Worm (Caenorhabditis elegans): Measurements from ENCODE around the gene cyp-44A1.

ce11 chrII:5496375-5496774 is 7.5 kb upstream of the cyp-44A1 start, which contains the start of gene F12A10.1:
- TF ChIP-seq unc-62 (GFP tag; optimal IDR thresholded peaks at IDR 0.05), result no peak
- no peak for TF ChIP-seq lsy-2 (tag; optimal IDR thresholded peaks at IDR 0.05)
- no peak for TF ChIP-seq nhr-28 (tag; optimal IDR thresholded peaks at IDR 0.05)
- no peak for TF ChIP-seq snpc-4 (tag; optimal IDR thresholded peaks at IDR 0.05)
- no peak for TF ChIP-seq ztf-11 (tag; optimal IDR thresholded peaks at IDR 0.05)
- TF ChIP-seq ham-2 (GFP tag; optimal IDR thresholded peaks at IDR 0.05), result no peak

All from whole organism, mixed stage, embryonic.